Worm (Caenorhabditis elegans): ENCODE data around the gene T18D3.5.

DNA sequence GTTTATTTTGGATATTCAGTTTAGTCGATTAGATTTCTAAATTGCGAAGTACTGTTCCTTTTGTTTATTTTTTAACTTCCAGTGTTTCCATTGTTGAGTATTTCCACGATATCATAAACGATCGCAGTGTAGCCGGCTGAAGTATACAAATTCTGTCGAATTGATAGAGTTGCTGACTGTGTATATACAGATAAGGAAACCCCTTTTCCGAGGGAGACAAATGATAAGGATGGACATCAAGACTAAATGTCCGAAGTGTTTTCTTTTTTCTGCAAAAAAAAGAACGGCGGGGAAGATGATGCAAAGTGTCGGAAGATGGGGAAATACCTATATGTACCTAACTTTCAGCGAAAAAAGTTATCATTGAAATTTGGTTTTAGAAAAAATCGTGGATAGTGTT is 17.0 kb upstream of the T18D3.5 start:
- TF ChIP-seq ztf-4 (tag; optimal IDR thresholded peaks at IDR 0.05) (no peak), nhr-77 (tag; optimal IDR thresholded peaks at IDR 0.05) (no peak), alr-1 (tag; optimal IDR thresholded peaks at IDR 0.05; ENCODE audit: borderline replicate concordance) (no peak), ces-1 (GFP tag; optimal IDR thresholded peaks at IDR 0.05) (no peak), lsy-2 (tag; optimal IDR thresholded peaks at IDR 0.05) (no peak), aly-2 (tag; optimal IDR thresholded peaks at IDR 0.05) (no peak), fos-1 (tag; optimal IDR thresholded peaks at IDR 0.05) (no peak), nhr-12 (tag; optimal IDR thresholded peaks at IDR 0.05) (no peak), egl-27 (tag; optimal IDR thresholded peaks at IDR 0.05) (no peak), ama-1 (optimal IDR thresholded peaks at IDR 0.05) (no peak), jun-1 (tag; optimal IDR thresholded peaks at IDR 0.05) (no peak)
